Worm (Caenorhabditis elegans): ENCODE data around the gene T21B10.3.

ce11 chrII:8948640-8949039 is 14.5 kb downstream of the T21B10.3 start:
- TF ChIP-seq fkh-10 (GFP tag; optimal IDR thresholded peaks at IDR 0.05) (peak; percentile 34), nhr-71 (tag; optimal IDR thresholded peaks at IDR 0.05) (no peak), snpc-4 (tag; optimal IDR thresholded peaks at IDR 0.05) (no peak), lir-3 (tag; optimal IDR thresholded peaks at IDR 0.05; ENCODE audit: poor library complexity) (no peak), aly-2 (tag; optimal IDR thresholded peaks at IDR 0.05) (no peak), nhr-20 (tag; optimal IDR thresholded peaks at IDR 0.05) (no peak), jun-1 (tag; optimal IDR thresholded peaks at IDR 0.05) (no peak), ztf-4 (tag; optimal IDR thresholded peaks at IDR 0.05) (no peak), nhr-76 (tag; optimal IDR thresholded peaks at IDR 0.05) (no peak), elt-2 (tag; optimal IDR thresholded peaks at IDR 0.05) (no peak), nhr-90 (tag; optimal IDR thresholded peaks at IDR 0.05; ENCODE audit: poor library complexity) (no peak), snu-23 (GFP tag; optimal IDR thresholded peaks at IDR 0.05) (no peak), nhr-237 (tag; optimal IDR thresholded peaks at IDR 0.05) (no peak), dsc-1 (tag; optimal IDR thresholded peaks at IDR 0.05) (peak; percentile 54)
